Worm (Caenorhabditis elegans) whole organism, L1 larva: ENCODE data around the gene nhr-203.

Experiments
- ama-1 ChIP-seq: fragments of 150-350 bp; optimal IDR thresholded peaks from 2 replicates; lab custom pipeline; 2014
- elt-3 ChIP-seq, 6 experiments: fragments of 150-350 bp in 1 of 6; sonication (generic microtip); optimal IDR thresholded peaks; 2 replicates each; lab custom pipeline; 2017 to 2018; ENCODE audit warnings: missing biosample characterization in 6 of 6, missing genetic modification characterization in 6 of 6, inconsistent platforms in 1 of 6
- hlh-4 ChIP-seq: sonication (generic microtip); optimal IDR thresholded peaks from 2 replicates; lab custom pipeline; 2016; ENCODE audit warnings: mild to moderate bottlenecking, missing genetic modification characterization, missing compliant biosample characterization
- lin-13 ChIP-seq: fragments of 150-350 bp; optimal IDR thresholded peaks from 2 replicates; lab custom pipeline; 2014; ENCODE audit warnings: missing biosample characterization, missing genetic modification reagents, missing genetic modification characterization
- nhr-19 ChIP-seq: fragments of 200-800 bp; sonication (Bioruptor generic); conservative IDR thresholded peaks from 2 replicates; pipeline ENCODE4 v1.3.6; 2022; ENCODE audit warnings: missing genetic modification characterization, missing compliant biosample characterization
- nhr-71 ChIP-seq: sonication (generic microtip); optimal IDR thresholded peaks from 2 replicates; lab custom pipeline; 2016; ENCODE audit warnings: mild to moderate bottlenecking, missing genetic modification characterization, moderate library complexity, missing compliant biosample characterization
- tbx-2 ChIP-seq: sonication (generic microtip); optimal IDR thresholded peaks from 2 replicates; lab custom pipeline; 2016; ENCODE audit warnings: missing genetic modification characterization, missing compliant biosample characterization
- unc-62 ChIP-seq: fragments of 150-350 bp; optimal IDR thresholded peaks from 2 replicates; lab custom pipeline; 2014; ENCODE audit warnings: missing biosample characterization, missing genetic modification reagents, missing genetic modification characterization

- TF ChIP-seq elt-3 (tag; optimal IDR thresholded peaks at IDR 0.05; lab: Kevin White, UChicago), result no peak
- TF ChIP-seq tbx-2, result no peak
- no peak for TF ChIP-seq unc-62
- no peak for TF ChIP-seq ama-1
- no peak for TF ChIP-seq nhr-71 (tag; lab: Kevin White, UChicago)
- no peak for TF ChIP-seq nhr-19 (GFP tag; lab: Robert Waterston, UW)
- no peak for TF ChIP-seq lin-13 (GFP tag; lab: Kevin White, UChicago)
- TF ChIP-seq hlh-4 (tag; lab: Kevin White, UChicago), result no peak
Observed at ce11 chrV:450757-451501, 8.7 kb upstream of the nhr-203 start, which contains the start of gene nhr-123.
